Fruit fly (Drosophila melanogaster): ENCODE data around the gene CG42238.

Gene CG42238

dm6 chr2L:21096448-21096994, 44.6 kb upstream of the CG42238 start, which contains the start of gene CG34136 (continued):
- TF ChIP-seq pan (optimal IDR thresholded peaks at IDR 0.05) (no peak), pan (GFP tag; optimal IDR thresholded peaks at IDR 0.05 in 1 of 2, IDR thresholded peaks at IDR 0.05 in 1 of 2) (peak in 1 of 2 experiments; percentile 25), pum (GFP tag; optimal IDR thresholded peaks at IDR 0.05) (no peak), Vsx1 (GFP tag; optimal IDR thresholded peaks at IDR 0.05) (no peak), CG7987 (GFP tag; optimal IDR thresholded peaks at IDR 0.05) (peak; percentile 13), Deaf1 (tag; optimal IDR thresholded peaks at IDR 0.05) (peak; percentile 99), vfl (GFP tag; optimal IDR thresholded peaks at IDR 0.05) (no peak), ato (GFP tag; IDR thresholded peaks at IDR 0.05; ENCODE audit: partially characterized antibody) (no peak), Meics (GFP tag; optimal IDR thresholded peaks at IDR 0.05) (peak; percentile 33), CG17328 (GFP tag; IDR thresholded peaks at IDR 0.05) (peak; percentile 41; the same call in 1 of the 2 replicates), CG6765 (GFP tag; optimal IDR thresholded peaks at IDR 0.05) (no peak), HHEX (GFP tag; optimal IDR thresholded peaks at IDR 0.05) (peak; percentile 19), maf-S (GFP tag; optimal IDR thresholded peaks at IDR 0.05) (no peak), CG2678 (tag; optimal IDR thresholded peaks at IDR 0.05) (peak; percentile 69), nmo (GFP tag; optimal IDR thresholded peaks at IDR 0.05) (peak; percentile 50), gce (GFP tag; IDR thresholded peaks at IDR 0.05) (no peak), CG10267 (tag; optimal IDR thresholded peaks at IDR 0.05) (peak; percentile 28), CG9437 (GFP tag; optimal IDR thresholded peaks at IDR 0.05) (peak; percentile 49), bbx (GFP tag; IDR thresholded peaks at IDR 0.05; ENCODE audit: partially characterized antibody) (peak; percentile 25; the same call in 1 of the 2 replicates), Sox100B (GFP tag; optimal IDR thresholded peaks at IDR 0.05) (peak; percentile 52), HLH4C (GFP tag; IDR thresholded peaks at IDR 0.05; ENCODE audit: partially characterized antibody) (peak; percentile 44; the same call in 1 of the 3 replicates), ro (GFP tag; IDR thresholded peaks at IDR 0.05) (no peak), CG16813 (GFP tag; IDR thresholded peaks at IDR 0.05; ENCODE audit: partially characterized antibody) (no peak), tup (GFP tag; optimal IDR thresholded peaks at IDR 0.05) (no peak), schlank (tag; optimal IDR thresholded peaks at IDR 0.05) (no peak), sug (tag; optimal IDR thresholded peaks at IDR 0.05) (no peak), gfzf (GFP tag; optimal IDR thresholded peaks at IDR 0.05) (no peak), CG11723 (GFP tag; optimal IDR thresholded peaks at IDR 0.05) (no peak), CG8359 (GFP tag; optimal IDR thresholded peaks at IDR 0.05; ENCODE audit: borderline replicate concordance) (no peak), Ssrp (tag; optimal IDR thresholded peaks at IDR 0.05) (peak; percentile 44), scrt (GFP tag; optimal IDR thresholded peaks at IDR 0.05) (peak; percentile 5), sisA (GFP tag; IDR thresholded peaks at IDR 0.05) (0 out of 2 replicates have a peak, but pooled peaks have one; percentile 28), hbn (GFP tag; IDR thresholded peaks at IDR 0.05; ENCODE audit: partially characterized antibody) (no peak), Med (GFP tag) (peak; percentile 85), bab2 (GFP tag; optimal IDR thresholded peaks at IDR 0.05) (no peak), ash1 (GFP tag; optimal IDR thresholded peaks at IDR 0.05) (no peak), eve (GFP tag; optimal IDR thresholded peaks at IDR 0.05) (no peak), psq (GFP tag; optimal IDR thresholded peaks at IDR 0.05) (no peak), kay (GFP tag; optimal IDR thresholded peaks at IDR 0.05) (no peak), tgo (GFP tag; IDR thresholded peaks at IDR 0.05) (peak; percentile 39; the same call in 1 of the 3 replicates), Oli (tag; optimal IDR thresholded peaks at IDR 0.05) (peak; percentile 61), CG11093 (GFP tag; IDR thresholded peaks at IDR 0.05) (no peak), sima (GFP tag; optimal IDR thresholded peaks at IDR 0.05) (no peak), Trl (optimal IDR thresholded peaks at IDR 0.05) (peak; percentile 57 to 60), Trl (GFP tag; optimal IDR thresholded peaks at IDR 0.05) (peak; percentile 20), B-H2 (GFP tag; optimal IDR thresholded peaks at IDR 0.05) (no peak), CG17802 (tag; optimal IDR thresholded peaks at IDR 0.05) (no peak), CG9797 (GFP tag; optimal IDR thresholded peaks at IDR 0.05) (no peak), CG31441 (GFP tag; IDR thresholded peaks at IDR 0.05) (peak; percentile 75), Poxn (GFP tag; IDR thresholded peaks at IDR 0.05) (no peak)
